Comparison of ENCODE assay signal across 1 fruit fly cellular context in genomic region chr3R:24917814-24918636, dm6.
A peak's percentile ranks its signal among the peaks of the same experiment; 100 is the strongest.
TF ChIP-seq lines count a peak whose summit lies in the region.

PIG-S (minus strand) TSS chr3R:24917864.
sud1 (minus strand) TSS chr3R:24917864.
CG11168 (plus strand) TSS chr3R:24918106.

TF ChIP-seq in whole organism, embryonic, 481 proteins besides CTCF, POLR2A, EP300 and RAD21 (continued from another document):
- TF ChIP-seq CG11093 (GFP tag; IDR thresholded peaks at IDR 0.05; lab: Robert Waterston, UW) (no peak), CG8290 (GFP tag; optimal IDR thresholded peaks at IDR 0.05; lab: Kevin White, UChicago) (peak; percentile 40), CG8290 (tag; optimal IDR thresholded peaks at IDR 0.05; lab: Kevin White, UChicago) (no peak), HmgZ (tag; optimal IDR thresholded peaks at IDR 0.05; lab: Kevin White, UChicago) (peak; percentile 64), CG11456 (GFP tag; IDR thresholded peaks at IDR 0.05; lab: Robert Waterston, UW) (peak; percentile 72), CG2712 (tag; optimal IDR thresholded peaks at IDR 0.05; lab: Kevin White, UChicago) (peak; percentile 75), CG6791 (GFP tag; IDR thresholded peaks at IDR 0.05; lab: Robert Waterston, UW; ENCODE audit: partially characterized antibody) (peak; percentile 82), Hsf (GFP tag; optimal IDR thresholded peaks at IDR 0.05; lab: Kevin White, UChicago) (no peak), CG18619 (GFP tag; optimal IDR thresholded peaks at IDR 0.05; lab: Kevin White, UChicago) (no peak), C15 (GFP tag; IDR thresholded peaks at IDR 0.05; lab: Robert Waterston, UW) (no peak), CG43689 (GFP tag; IDR thresholded peaks at IDR 0.05; lab: Robert Waterston, UW) (no peak), CG10321 (GFP tag; IDR thresholded peaks at IDR 0.05; lab: Robert Waterston, UW) (no peak), bcd (GFP tag; optimal IDR thresholded peaks at IDR 0.05; lab: Kevin White, UChicago) (peak; percentile 59), Scr (GFP tag; IDR thresholded peaks at IDR 0.05; lab: Robert Waterston, UW; ENCODE audit: partially characterized antibody) (peak; percentile 96), CG13123 (GFP tag; optimal IDR thresholded peaks at IDR 0.05; lab: Kevin White, UChicago) (peak; percentile 48), CG7372 (GFP tag; IDR thresholded peaks at IDR 0.05; lab: Robert Waterston, UW) (no peak), trem (tag; optimal IDR thresholded peaks at IDR 0.05; lab: Kevin White, UChicago) (peak; percentile 73), CG11247 (GFP tag; IDR thresholded peaks at IDR 0.05; lab: Robert Waterston, UW) (0 out of 2 replicates have a peak, but pooled peaks have one; percentile 37), sna (GFP tag; IDR thresholded peaks at IDR 0.05; lab: Robert Waterston, UW; ENCODE audit: partially characterized antibody) (peak; percentile 91), Ptx1 (GFP tag; IDR thresholded peaks at IDR 0.05; lab: Robert Waterston, UW) (peak; percentile 80), fd96Cb (tag; optimal IDR thresholded peaks at IDR 0.05; lab: Kevin White, UChicago) (peak; percentile 63), CG13775 (GFP tag; optimal IDR thresholded peaks at IDR 0.05; lab: Kevin White, UChicago) (peak; percentile 66), CG12769 (tag; optimal IDR thresholded peaks at IDR 0.05; lab: Kevin White, UChicago) (peak; percentile 42), fd64A (GFP tag; optimal IDR thresholded peaks at IDR 0.05; lab: Kevin White, UChicago) (no peak), CG2199 (GFP tag; IDR thresholded peaks at IDR 0.05; lab: Robert Waterston, UW) (no peak), shn (GFP tag; optimal IDR thresholded peaks at IDR 0.05; lab: Kevin White, UChicago) (no peak), CG4617 (GFP tag; optimal IDR thresholded peaks at IDR 0.05; lab: Kevin White, UChicago; ENCODE audit: borderline replicate concordance) (peak; percentile 53), CG5180 (GFP tag; optimal IDR thresholded peaks at IDR 0.05; lab: Kevin White, UChicago) (no peak), CG5953 (GFP tag; IDR thresholded peaks at IDR 0.05; lab: Robert Waterston, UW) (no peak), CG34422 (GFP tag; IDR thresholded peaks at IDR 0.05; lab: Robert Waterston, UW) (peak; percentile 75; the same call in 2 of the 3 replicates), CG9876 (GFP tag; optimal IDR thresholded peaks at IDR 0.05; lab: Kevin White, UChicago) (no peak), MTF-1 (GFP tag; optimal IDR thresholded peaks at IDR 0.05; lab: Kevin White, UChicago; ENCODE audit: borderline replicate concordance) (no peak), CG6689 (GFP tag; IDR thresholded peaks at IDR 0.05; lab: Robert Waterston, UW) (0 out of 2 replicates have a peak, but pooled peaks have one; percentile 24), grn (GFP tag; optimal IDR thresholded peaks at IDR 0.05; lab: Kevin White, UChicago) (no peak), CG11696 (GFP tag; IDR thresholded peaks at IDR 0.05; lab: Robert Waterston, UW) (no peak), gfzf (GFP tag; optimal IDR thresholded peaks at IDR 0.05; lab: Kevin White, UChicago) (peak; percentile 1), CG2202 (tag; optimal IDR thresholded peaks at IDR 0.05; lab: Kevin White, UChicago) (no peak), CG7786 (GFP tag; optimal IDR thresholded peaks at IDR 0.05; lab: Kevin White, UChicago) (no peak), CG2129 (GFP tag; IDR thresholded peaks at IDR 0.05; lab: Robert Waterston, UW; ENCODE audit: partially characterized antibody) (peak; percentile 87), CG30403 (GFP tag; optimal IDR thresholded peaks at IDR 0.05; lab: Kevin White, UChicago) (peak; percentile 65), tup (GFP tag; optimal IDR thresholded peaks at IDR 0.05; lab: Kevin White, UChicago) (no peak), HLHmδ (GFP tag; optimal IDR thresholded peaks at IDR 0.05; lab: Kevin White, UChicago) (no peak), gro (GFP tag; optimal IDR thresholded peaks at IDR 0.05; lab: Kevin White, UChicago) (no peak), br (optimal IDR thresholded peaks at IDR 0.05; lab: Kevin White, UChicago) (no peak), NC2α (GFP tag; optimal IDR thresholded peaks at IDR 0.05; lab: Kevin White, UChicago) (no peak), Atf-2 (GFP tag; optimal IDR thresholded peaks at IDR 0.05; lab: Kevin White, UChicago) (no peak), CG15696 (tag; optimal IDR thresholded peaks at IDR 0.05; lab: Kevin White, UChicago) (peak; percentile 63), Pdp1 (GFP tag; optimal IDR thresholded peaks at IDR 0.05; lab: Kevin White, UChicago) (no peak), ab (GFP tag; optimal IDR thresholded peaks at IDR 0.05; lab: Kevin White, UChicago) (no peak), E2f1 (GFP tag; IDR thresholded peaks at IDR 0.05; lab: Robert Waterston, UW) (0 out of 2 replicates have a peak, but pooled peaks have one; percentile 30), Dref (GFP tag; IDR thresholded peaks at IDR 0.05; lab: Robert Waterston, UW) (0 out of 2 replicates have a peak, but pooled peaks have one; percentile 23), CG7271 (tag; optimal IDR thresholded peaks at IDR 0.05; lab: Kevin White, UChicago) (no peak), CG8478 (optimal IDR thresholded peaks at IDR 0.05; lab: Kevin White, UChicago) (no peak), sc (optimal IDR thresholded peaks at IDR 0.05; lab: Kevin White, UChicago) (no peak), sc (GFP tag; optimal IDR thresholded peaks at IDR 0.05; lab: Kevin White, UChicago) (no peak), CG5245 (GFP tag; optimal IDR thresholded peaks at IDR 0.05; lab: Kevin White, UChicago) (no peak), Xrp1 (GFP tag; IDR thresholded peaks at IDR 0.05; lab: Robert Waterston, UW) (peak; percentile 68), CG14710 (tag; optimal IDR thresholded peaks at IDR 0.05; lab: Kevin White, UChicago) (peak; percentile 81), CG18262 (tag; optimal IDR thresholded peaks at IDR 0.05; lab: Kevin White, UChicago) (peak; percentile 64), CG10431 (GFP tag; optimal IDR thresholded peaks at IDR 0.05; lab: Kevin White, UChicago) (no peak), ato (GFP tag; IDR thresholded peaks at IDR 0.05; lab: Robert Waterston, UW; ENCODE audit: partially characterized antibody) (0 out of 2 replicates have a peak, but pooled peaks have one; percentile 29), CG12236 (GFP tag; optimal IDR thresholded peaks at IDR 0.05; lab: Kevin White, UChicago) (no peak), CG16779 (GFP tag; IDR thresholded peaks at IDR 0.05; lab: Robert Waterston, UW) (no peak), CG4404 (GFP tag; IDR thresholded peaks at IDR 0.05; lab: Robert Waterston, UW) (peak; percentile 58; the same call in 1 of the 2 replicates), nerfin-1 (tag; optimal IDR thresholded peaks at IDR 0.05; lab: Kevin White, UChicago) (no peak), Dad (GFP tag; optimal IDR thresholded peaks at IDR 0.05; lab: Kevin White, UChicago) (no peak), tap (tag; optimal IDR thresholded peaks at IDR 0.05; lab: Kevin White, UChicago) (no peak), zen2 (GFP tag; IDR thresholded peaks at IDR 0.05; lab: Robert Waterston, UW; ENCODE audit: partially characterized antibody) (peak; percentile 78; the same call in 2 of the 3 replicates), cad (GFP tag; optimal IDR thresholded peaks at IDR 0.05; lab: Kevin White, UChicago) (no peak), CG7839 (tag; optimal IDR thresholded peaks at IDR 0.05; lab: Kevin White, UChicago) (no peak), ci (GFP tag; IDR thresholded peaks at IDR 0.05; lab: Robert Waterston, UW) (0 out of 3 replicates have a peak, but pooled peaks have one; percentile 27), CG33557 (GFP tag; optimal IDR thresholded peaks at IDR 0.05; lab: Kevin White, UChicago) (peak; percentile 38), Dp (GFP tag; optimal IDR thresholded peaks at IDR 0.05; lab: Kevin White, UChicago) (no peak), CG14667 (GFP tag; IDR thresholded peaks at IDR 0.05; lab: Robert Waterston, UW) (peak; percentile 59), CG7963 (GFP tag; IDR thresholded peaks at IDR 0.05; lab: Robert Waterston, UW; ENCODE audit: partially characterized antibody) (peak; percentile 54; the same call in 1 of the 3 replicates), h (optimal IDR thresholded peaks at IDR 0.05; lab: Kevin White, UChicago) (no peak), CG11560 (tag; IDR thresholded peaks at IDR 0.05; lab: Robert Waterston, UW) (no peak)
